Fruit fly (Drosophila melanogaster): Measurements from ENCODE around the gene CG10274.

dm6 chr3L:6193556-6194114, 12.0 kb upstream of the CG10274 start:
- no peak for TF ChIP-seq CTCF (optimal IDR thresholded peaks at IDR 0.05)
- TF ChIP-seq CG8478 (optimal IDR thresholded peaks at IDR 0.05): no peak

Data from S2 (cell line).